Worm (Caenorhabditis elegans) whole organism, L2 larva: Measurements from ENCODE around the gene col-170.

Source experiments
- ZK546.5 ChIP-seq: sonication (generic microtip); optimal IDR thresholded peaks from 2 replicates; lab custom pipeline; 2017; ENCODE audit warnings: missing biosample characterization, missing genetic modification characterization
- ceh-82 ChIP-seq: fragments of 150-350 bp; optimal IDR thresholded peaks from 2 replicates; lab custom pipeline; 2014; ENCODE audit warnings: missing biosample characterization, missing genetic modification characterization
- egl-27 ChIP-seq: sonication (generic microtip); optimal IDR thresholded peaks from 3 replicates; lab custom pipeline; 2017; ENCODE audit warnings: missing biosample characterization, missing genetic modification reagents, missing genetic modification characterization
- fos-1 ChIP-seq: fragments of 150-350 bp; optimal IDR thresholded peaks from 2 replicates; lab custom pipeline; 2014; ENCODE audit warnings: missing biosample characterization, missing genetic modification characterization
- lin-13 ChIP-seq: fragments of 150-350 bp; optimal IDR thresholded peaks from 2 replicates; lab custom pipeline; 2014; ENCODE audit warnings: missing biosample characterization, missing genetic modification reagents, missing genetic modification characterization
- lin-39 ChIP-seq: fragments of 150-350 bp; optimal IDR thresholded peaks from 2 replicates; lab custom pipeline; 2014; ENCODE audit warnings: missing biosample characterization, missing genetic modification reagents, missing genetic modification characterization
- nhr-12 ChIP-seq: fragments of 150-350 bp; optimal IDR thresholded peaks from 2 replicates; lab custom pipeline; 2014; ENCODE audit warnings: missing biosample characterization, missing genetic modification characterization
- nhr-237 ChIP-seq: fragments of 150-350 bp; optimal IDR thresholded peaks from 2 replicates; lab custom pipeline; 2014; ENCODE audit warnings: missing biosample characterization, missing genetic modification characterization
- nhr-25 ChIP-seq: fragments of 150-350 bp; sonication (generic microtip); optimal IDR thresholded peaks from 3 replicates; lab custom pipeline; 2014; ENCODE audit warnings: missing biosample characterization, missing genetic modification characterization
- skn-1 ChIP-seq: sonication (generic microtip); optimal IDR thresholded peaks from 2 replicates; lab custom pipeline; 2017; ENCODE audit warnings: missing biosample characterization, missing genetic modification characterization
- sma-9 ChIP-seq, 2 experiments: fragments of 150-350 bp in 1 of 2; sonication (generic microtip) in 1 of 2; optimal IDR thresholded peaks; 2 replicates each; lab custom pipeline; 2014 to 2016; ENCODE audit warnings: missing genetic modification characterization in 2 of 2, mild to moderate bottlenecking in 1 of 2, missing biosample characterization in 1 of 2, missing compliant biosample characterization in 1 of 2, missing genetic modification reagents in 1 of 2, moderate library complexity in 1 of 2
- snpc-4 ChIP-seq: fragments of 150-350 bp; optimal IDR thresholded peaks from 2 replicates; lab custom pipeline; 2014; ENCODE audit warnings: missing biosample characterization, missing genetic modification characterization
- zag-1 ChIP-seq: fragments of 150-350 bp; optimal IDR thresholded peaks from 2 replicates; lab custom pipeline; 2014; ENCODE audit warnings: missing biosample characterization, missing genetic modification characterization
- ztf-11 ChIP-seq: sonication (generic microtip); optimal IDR thresholded peaks from 2 replicates; lab custom pipeline; 2017; ENCODE audit warnings: missing biosample characterization, missing genetic modification characterization

- TF ChIP-seq zag-1 (no peak), lin-39 (tag; lab: Kevin White, UChicago) (no peak), lin-13 (GFP tag; lab: Kevin White, UChicago) (no peak), snpc-4 (tag; lab: Kevin White, UChicago) (no peak), nhr-25 (tag; lab: Kevin White, UChicago) (no peak), egl-27 (tag; lab: Kevin White, UChicago) (no peak), ZK546.5 (no peak), fos-1 (tag; lab: Kevin White, UChicago) (no peak), nhr-12 (tag; lab: Kevin White, UChicago) (no peak), ztf-11 (tag; lab: Kevin White, UChicago) (no peak), nhr-237 (tag; lab: Kevin White, UChicago) (no peak), sma-9 (GFP tag; optimal IDR thresholded peaks at IDR 0.05; lab: Kevin White, UChicago) (no peak), sma-9 (tag; optimal IDR thresholded peaks at IDR 0.05; lab: Kevin White, UChicago) (no peak), ceh-82 (tag; lab: Kevin White, UChicago) (no peak), skn-1 (tag; lab: Kevin White, UChicago) (no peak)
Observed at ce11 chrX:6373348-6373747, 41.8 kb downstream of the col-170 start, which contains the start of gene C03B1.17.
